Worm (Caenorhabditis elegans): ENCODE data around the gene W01A11.1.

W01A11.1 gene

ce11 chrV:6498903-6499302, at the start of gene W01A11.1:
TSS of gene W01A11.1 (plus strand) at chrV:6499224.
- TF ChIP-seq pqm-1 (tag; optimal IDR thresholded peaks at IDR 0.05): peak; percentile 37
- peak; percentile 97 for TF ChIP-seq nhr-28 (tag; optimal IDR thresholded peaks at IDR 0.05)
- TF ChIP-seq daf-16 (GFP tag; optimal IDR thresholded peaks at IDR 0.05): no peak
- TF ChIP-seq daf-16 (tag; optimal IDR thresholded peaks at IDR 0.05): peak; percentile 71
- no peak for TF ChIP-seq unc-130 (GFP tag; optimal IDR thresholded peaks at IDR 0.05)
- peak; percentile 96 for TF ChIP-seq nhr-77 (tag; optimal IDR thresholded peaks at IDR 0.05)
- TF ChIP-seq hlh-30 (tag; optimal IDR thresholded peaks at IDR 0.05; ENCODE audit: insufficient read depth): no peak

- no peak for TF ChIP-seq nhr-10 (tag; optimal IDR thresholded peaks at IDR 0.05)
- no peak for TF ChIP-seq cey-2 (tag; optimal IDR thresholded peaks at IDR 0.05; ENCODE audit: borderline replicate concordance, insufficient read depth)
- 0 out of 2 replicates have a peak, but pooled peaks have one; percentile 51 for TF ChIP-seq php-3 (GFP tag; IDR thresholded peaks at IDR 0.05)
- no peak for TF ChIP-seq aly-2 (tag; optimal IDR thresholded peaks at IDR 0.05)
- no peak for TF ChIP-seq Y105C5A.15 (GFP tag; IDR thresholded peaks at IDR 0.05)
- no peak for TF ChIP-seq tra-1 (GFP tag; IDR thresholded peaks at IDR 0.05)
- TF ChIP-seq nhr-42 (GFP tag; IDR thresholded peaks at IDR 0.05): no peak
- TF ChIP-seq ctbp-1 (GFP tag; IDR thresholded peaks at IDR 0.05): no peak
- TF ChIP-seq saeg-2 (GFP tag; IDR thresholded peaks at IDR 0.05): no peak
- TF ChIP-seq dpl-1 (GFP tag; optimal IDR thresholded peaks at IDR 0.05): no peak
- TF ChIP-seq dmd-6 (GFP tag; IDR thresholded peaks at IDR 0.05): peak; percentile 69
- TF ChIP-seq F10B5.3 (tag; optimal IDR thresholded peaks at IDR 0.05): no peak
- TF ChIP-seq mxl-2 (GFP tag; conservative IDR thresholded peaks at IDR 0.05): no peak
- peak; percentile 37 for TF ChIP-seq T20F7.1 (GFP tag; optimal IDR thresholded peaks at IDR 0.05)
- TF ChIP-seq Y48G9A.11 (GFP tag; IDR thresholded peaks at IDR 0.05): 0 out of 2 replicates have a peak, but pooled peaks have one; percentile 16
- no peak for TF ChIP-seq F26F4.8 (GFP tag; conservative IDR thresholded peaks at IDR 0.05)
- TF ChIP-seq daf-12 (tag; optimal IDR thresholded peaks at IDR 0.05): no peak
- TF ChIP-seq aha-1 (tag): peak; percentile 23
- no peak for TF ChIP-seq snpc-1.2 (GFP tag; IDR thresholded peaks at IDR 0.05)
- no peak for TF ChIP-seq lin-38 (GFP tag; IDR thresholded peaks at IDR 0.05)
- no peak for TF ChIP-seq skn-1 (tag; optimal IDR thresholded peaks at IDR 0.05)
- no peak for TF ChIP-seq nhr-111 (GFP tag; optimal IDR thresholded peaks at IDR 0.05)
- TF ChIP-seq pqm-1 (tag; optimal IDR thresholded peaks at IDR 0.05): peak; percentile 84
- TF ChIP-seq ztf-11 (tag; optimal IDR thresholded peaks at IDR 0.05): no peak
- TF ChIP-seq nhr-102 (tag; optimal IDR thresholded peaks at IDR 0.05): no peak
- no peak for TF ChIP-seq D1046.2 (GFP tag; IDR thresholded peaks at IDR 0.05)
- TF ChIP-seq mxl-3 (GFP tag; optimal IDR thresholded peaks at IDR 0.05): peak; percentile 51
- TF ChIP-seq gei-8 (GFP tag; optimal IDR thresholded peaks at IDR 0.05): no peak
- TF ChIP-seq ZK337.2 (GFP tag; IDR thresholded peaks at IDR 0.05): no peak
- TF ChIP-seq unc-62 (GFP tag; optimal IDR thresholded peaks at IDR 0.05 in 1 of 2): peak in 1 of 2 experiments; percentile 84
- TF ChIP-seq unc-62 (tag; optimal IDR thresholded peaks at IDR 0.05): no peak
- no peak for TF ChIP-seq nhr-76 (tag; optimal IDR thresholded peaks at IDR 0.05)
- no peak for TF ChIP-seq spr-1 (tag; optimal IDR thresholded peaks at IDR 0.05)
- no peak for TF ChIP-seq zip-11 (GFP tag; IDR thresholded peaks at IDR 0.05)
- no peak for TF ChIP-seq spr-3 (GFP tag; optimal IDR thresholded peaks at IDR 0.05)
- no peak for TF ChIP-seq ztf-7 (tag; optimal IDR thresholded peaks at IDR 0.05)
- no peak for TF ChIP-seq dmd-8 (GFP tag; IDR thresholded peaks at IDR 0.05)
- TF ChIP-seq nhr-28 (tag; optimal IDR thresholded peaks at IDR 0.05): peak; percentile 73
- TF ChIP-seq daf-19 (GFP tag; conservative IDR thresholded peaks at IDR 0.05): no peak
- peak; percentile 34 for TF ChIP-seq dve-1 (tag; optimal IDR thresholded peaks at IDR 0.05; ENCODE audit: insufficient read depth)
- peak; percentile 59 for TF ChIP-seq hlh-11 (tag; optimal IDR thresholded peaks at IDR 0.05)
- no peak for TF ChIP-seq ceh-44 (GFP tag; IDR thresholded peaks at IDR 0.05)
- TF ChIP-seq unc-130 (GFP tag; optimal IDR thresholded peaks at IDR 0.05): no peak
- no peak for TF ChIP-seq T26A8.4 (GFP tag; IDR thresholded peaks at IDR 0.05)
Measured at ce11 chrV:6450129-6451011, 48.7 kb upstream of the W01A11.1 start, which contains the start of gene acl-8. TSS of gene acl-8 (plus strand) at chrV:6450870.
